Fruit fly (Drosophila melanogaster) whole organism: ENCODE data around the gene CG13930.

Source experiments
- CG8478 ChIP-seq: fragments of >200 bp; optimal IDR thresholded peaks from 2 replicates; lab custom pipeline; 2018; ENCODE audit warnings: inconsistent platforms
- Dll ChIP-seq: fragments of >200 bp; optimal IDR thresholded peaks from 2 replicates; lab custom pipeline; 2017
- EcR ChIP-seq, 2 experiments: fragments of >200 bp; optimal IDR thresholded peaks; 2 replicates each; lab custom pipeline; 2017; ENCODE audit warnings: missing biosample characterization in 2 of 2, missing genetic modification characterization in 2 of 2, missing genetic modification reagents in 2 of 2
- pan ChIP-seq: fragments of >200 bp; optimal IDR thresholded peaks from 2 replicates; lab custom pipeline; 2017
- psq ChIP-seq: fragments of >200 bp; optimal IDR thresholded peaks from 2 replicates; lab custom pipeline; 2017
- usp ChIP-seq: fragments of >200 bp; optimal IDR thresholded peaks from 2 replicates; lab custom pipeline; 2017; ENCODE audit warnings: missing biosample characterization, missing genetic modification characterization, mixed read lengths

CG13930 gene

dm6 chr3L:1652700-1653200, 19.8 kb downstream of the CG13930 start, which contains the start of the genes CG7970 and Vta1:
CG7970 (plus strand) TSS chr3L:1652750.
Vta1 (minus strand) TSS chr3L:1652900.
- no peak for TF ChIP-seq usp (GFP tag; lab: Kevin White, UChicago)
- TF ChIP-seq CG8478 (lab: Kevin White, UChicago) = no peak
- TF ChIP-seq psq = no peak
- TF ChIP-seq pan (lab: Kevin White, UChicago) = no peak
- TF ChIP-seq EcR (GFP tag; optimal IDR thresholded peaks at IDR 0.05; lab: Kevin White, UChicago) = no peak
- TF ChIP-seq Dll (lab: Kevin White, UChicago) = no peak

- no peak for TF ChIP-seq EcR (GFP tag; optimal IDR thresholded peaks at IDR 0.05; lab: Kevin White, UChicago)
- TF ChIP-seq psq = no peak
Observed at dm6 chr3L:1649363-1649762, 23.2 kb downstream of the CG13930 start.

DNA sequence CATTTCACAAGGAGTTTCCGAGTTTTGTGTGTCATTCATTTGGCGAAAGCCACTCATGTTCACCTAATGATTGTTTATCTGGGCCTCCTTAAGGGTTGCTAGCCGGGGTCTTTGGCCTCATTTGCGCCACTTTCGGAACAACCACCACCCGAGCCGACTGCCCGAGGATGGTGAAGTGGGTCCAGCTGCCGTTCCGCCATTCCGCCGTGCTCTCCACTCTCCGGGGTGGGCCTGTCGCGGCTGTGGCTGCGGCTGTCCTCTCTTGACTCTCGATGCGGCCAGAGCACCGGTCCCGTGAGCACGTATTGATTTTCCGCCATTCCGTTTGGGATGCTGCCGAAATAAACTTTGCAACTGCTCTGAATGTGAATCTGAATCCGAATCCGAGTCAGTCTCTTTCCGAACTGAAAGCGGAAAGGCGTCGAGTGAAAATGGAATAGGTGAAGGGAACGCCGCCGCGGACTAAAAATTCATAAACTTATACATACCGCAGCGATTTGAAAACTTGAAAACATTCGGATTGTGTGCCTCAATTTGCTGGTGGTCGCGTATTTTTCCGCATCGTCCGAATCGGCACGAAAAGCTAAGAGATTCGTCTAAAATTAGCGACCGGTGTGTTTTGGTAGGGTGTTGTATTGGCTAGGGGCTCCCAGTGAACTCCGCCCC, 23.7 kb downstream of the CG13930 start, which contains the start of gene CG13920:
Gene CG13920, plus strand, starts transcription at position 255 of the 666 bp plus-strand sequence.
- no peak for TF ChIP-seq usp (GFP tag; lab: Kevin White, UChicago)
- no peak for TF ChIP-seq EcR (GFP tag; optimal IDR thresholded peaks at IDR 0.05; lab: Kevin White, UChicago)
- TF ChIP-seq pan (lab: Kevin White, UChicago) = no peak
- TF ChIP-seq CG8478 (lab: Kevin White, UChicago) = no peak
- TF ChIP-seq psq = no peak
- no peak for TF ChIP-seq Dll (lab: Kevin White, UChicago)

dm6 chr3L:1647276-1647919, 25.1 kb downstream of the CG13930 start, which contains the start of the genes CG17249 and Bro:
CG17249 (minus strand) TSS chr3L:1647464.
Bro (plus strand) TSS chr3L:1647869.
- TF ChIP-seq usp (GFP tag; lab: Kevin White, UChicago) = no peak
- TF ChIP-seq EcR (GFP tag; optimal IDR thresholded peaks at IDR 0.05; lab: Kevin White, UChicago) = no peak
- TF ChIP-seq psq = no peak
- no peak for TF ChIP-seq Dll (lab: Kevin White, UChicago)
- no peak for TF ChIP-seq pan (lab: Kevin White, UChicago)
- TF ChIP-seq CG8478 (lab: Kevin White, UChicago) = no peak

DNA sequence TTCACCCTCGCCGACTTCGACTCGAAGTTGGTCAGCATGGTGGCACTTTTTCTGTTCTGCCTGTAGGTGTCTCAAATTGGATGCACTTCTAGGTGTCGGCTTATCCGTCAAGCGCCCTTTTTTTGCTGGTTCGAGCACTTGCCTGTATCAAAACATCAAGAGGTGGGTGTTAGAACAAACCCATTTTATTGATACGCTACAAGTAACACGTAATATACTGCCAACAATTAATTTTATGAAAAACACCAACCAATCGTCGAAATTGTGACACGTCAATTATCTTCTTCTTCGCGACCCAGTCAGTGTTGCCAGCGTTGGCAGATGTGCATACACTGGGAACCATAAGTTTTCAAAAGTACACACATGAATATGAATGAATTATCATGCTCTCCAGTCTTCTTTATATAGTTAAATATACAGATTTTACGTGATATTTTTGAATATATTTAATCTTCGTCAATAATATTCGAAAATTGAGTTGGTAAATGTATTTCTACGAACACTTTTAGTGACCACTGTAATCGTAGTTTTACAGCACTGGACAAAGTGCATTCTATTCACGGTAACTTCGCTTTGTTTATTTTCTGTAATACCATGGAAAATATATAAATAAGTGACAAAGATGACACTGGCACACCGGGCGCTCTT, 27.5 kb downstream of the CG13930 start, which contains the start of the genes alphaCOP and CG13919:
Gene alphaCOP, minus strand, starts transcription at position 280 of the 648 bp plus-strand sequence.
Gene CG13919, plus strand, starts transcription at position 548 of the 648 bp plus-strand sequence.
- TF ChIP-seq pan (lab: Kevin White, UChicago) (no peak), Dll (lab: Kevin White, UChicago) (no peak), psq (no peak), CG8478 (lab: Kevin White, UChicago) (no peak), EcR (GFP tag; optimal IDR thresholded peaks at IDR 0.05; lab: Kevin White, UChicago) (no peak), usp (GFP tag; lab: Kevin White, UChicago) (no peak)

- TF ChIP-seq psq (no peak), CG8478 (lab: Kevin White, UChicago) (no peak), EcR (GFP tag; optimal IDR thresholded peaks at IDR 0.05; lab: Kevin White, UChicago) (no peak), Dll (lab: Kevin White, UChicago) (no peak), usp (GFP tag; lab: Kevin White, UChicago) (no peak), pan (lab: Kevin White, UChicago) (no peak)
Observed at dm6 chr3L:1639185-1639812, 33.2 kb downstream of the CG13930 start, which contains the start of the genes Mettl2 and Bgb. Mettl2 (minus strand) TSS chr3L:1639235. Bgb (plus strand) TSS chr3L:1639711.

dm6 chr3L:1637652-1638051, 34.9 kb downstream of the CG13930 start, which contains the start of gene nSyb:
nSyb (minus strand) TSS chr3L:1637752.
- TF ChIP-seq pan (lab: Kevin White, UChicago) (no peak), psq (no peak), Dll (lab: Kevin White, UChicago) (no peak), EcR (GFP tag; optimal IDR thresholded peaks at IDR 0.05; lab: Kevin White, UChicago) (no peak), CG8478 (lab: Kevin White, UChicago) (no peak), usp (GFP tag; lab: Kevin White, UChicago) (no peak)

- no peak for TF ChIP-seq EcR (GFP tag; optimal IDR thresholded peaks at IDR 0.05; lab: Kevin White, UChicago)
- no peak for TF ChIP-seq Dll (lab: Kevin White, UChicago)
- no peak for TF ChIP-seq pan (lab: Kevin White, UChicago)
- TF ChIP-seq usp (GFP tag; lab: Kevin White, UChicago) = no peak
- TF ChIP-seq psq = no peak
- TF ChIP-seq CG8478 (lab: Kevin White, UChicago) = no peak
Observed at dm6 chr3L:1636886-1637285, 35.6 kb downstream of the CG13930 start.

DNA sequence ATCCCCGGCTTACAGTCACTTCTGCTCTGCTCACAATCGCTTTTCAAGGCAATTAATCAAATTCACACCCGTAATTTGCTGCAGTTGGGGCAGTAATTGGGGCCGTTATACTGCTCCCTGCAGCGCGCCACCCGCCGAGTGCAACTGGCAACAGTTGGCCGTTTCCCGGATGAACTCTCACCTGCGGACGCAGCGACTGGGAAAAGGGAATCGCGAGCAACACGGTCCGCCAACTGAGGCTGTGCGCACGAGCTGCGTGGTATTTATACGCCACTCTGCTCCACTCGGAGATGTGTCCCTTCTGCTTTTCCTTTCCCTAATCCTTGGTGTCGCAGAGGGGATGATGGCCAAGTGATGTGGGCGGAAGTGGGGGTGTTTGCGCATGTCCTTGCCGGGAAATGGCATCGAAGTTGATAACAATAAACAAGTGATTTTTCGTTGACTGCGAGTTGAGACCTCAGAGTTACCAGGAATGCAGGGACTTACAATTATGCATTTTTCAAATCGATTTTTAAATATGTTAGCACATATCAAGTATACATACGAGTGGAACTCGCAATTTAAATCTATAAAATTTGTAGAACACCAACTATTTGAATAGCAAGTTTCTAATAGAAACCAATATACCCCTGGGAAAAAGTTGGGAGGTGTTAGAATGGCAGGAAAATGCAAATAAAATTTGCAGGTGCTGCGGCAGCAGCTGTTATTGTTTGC, 43.3 kb downstream of the CG13930 start, which contains the start of gene GC:
Gene GC, minus strand, starts transcription at position 238 of the 714 bp plus-strand sequence.
- no peak for TF ChIP-seq psq
- TF ChIP-seq CG8478 (lab: Kevin White, UChicago) = no peak
- no peak for TF ChIP-seq usp (GFP tag; lab: Kevin White, UChicago)
- TF ChIP-seq Dll (lab: Kevin White, UChicago) = no peak
- TF ChIP-seq EcR (GFP tag; optimal IDR thresholded peaks at IDR 0.05; lab: Kevin White, UChicago) = no peak
- no peak for TF ChIP-seq pan (lab: Kevin White, UChicago)
